Fruit fly (Drosophila melanogaster) whole organism, embryonic: ENCODE results near the gene Scgalpha.

Experiments used
- Asciz ChIP-seq: fragments of 200-800 bp; sonication (Bioruptor generic); optimal IDR thresholded peaks from 2 replicates; lab custom pipeline; 2017; ENCODE audit warnings: missing biosample characterization, mild to moderate bottlenecking, missing genetic modification characterization, missing genetic modification reagents
- Bgb ChIP-seq: fragments of 200-800 bp; sonication (Bioruptor generic); IDR thresholded peaks from 2 replicates; pipeline ENCODE4 v1.3.6; 2022; ENCODE audit warnings: missing biosample characterization, missing genetic modification characterization; ENCODE audit not compliant: partially characterized antibody
- CG10366 ChIP-seq: fragments of 200-800 bp; sonication (Bioruptor generic); IDR thresholded peaks from 2 replicates; pipeline ENCODE4 v1.3.6; 2022; ENCODE audit warnings: missing biosample characterization, missing genetic modification characterization
- CG13424 ChIP-seq: fragments of 200-800 bp; sonication (Bioruptor generic); optimal IDR thresholded peaks from 2 replicates; lab custom pipeline; 2019; ENCODE audit warnings: missing biosample characterization, mild to moderate bottlenecking, missing genetic modification characterization, moderate library complexity
- CG14860 ChIP-seq: fragments of 200-800 bp; sonication (Bioruptor generic); IDR thresholded peaks from 3 replicates; pipeline ENCODE4 v1.3.6; 2022; ENCODE audit warnings: missing biosample characterization, missing genetic modification characterization; ENCODE audit not compliant: partially characterized antibody
- CG15011 ChIP-seq: fragments of 200-800 bp; sonication (Bioruptor generic); optimal IDR thresholded peaks from 3 replicates; lab custom pipeline; 2018; ENCODE audit warnings: missing biosample characterization, mild to moderate bottlenecking, missing genetic modification characterization
- CG15073 ChIP-seq: fragments of 200-800 bp; sonication (Bioruptor generic); optimal IDR thresholded peaks from 2 replicates; lab custom pipeline; 2016; ENCODE audit warnings: missing biosample characterization, missing genetic modification characterization
- CG17359 ChIP-seq: fragments of 200-800 bp; sonication (Bioruptor generic); optimal IDR thresholded peaks from 3 replicates; lab custom pipeline; 2018; ENCODE audit warnings: missing biosample characterization, mild to moderate bottlenecking, missing genetic modification characterization, moderate library complexity
- CG30020 ChIP-seq: fragments of 200-800 bp; optimal IDR thresholded peaks from 2 replicates; lab custom pipeline; 2019; ENCODE audit warnings: missing biosample characterization, mild to moderate bottlenecking, missing genetic modification characterization, moderate library complexity
- CG3065 ChIP-seq: fragments of 200-800 bp; sonication (Bioruptor generic); optimal IDR thresholded peaks from 2 replicates; lab custom pipeline; 2016; ENCODE audit warnings: missing biosample characterization, missing genetic modification characterization
- CG31441 ChIP-seq: fragments of 200-800 bp; sonication (Bioruptor generic); IDR thresholded peaks from 2 replicates; pipeline ENCODE4 v1.3.6; 2022; ENCODE audit warnings: missing biosample characterization, missing genetic modification characterization
- CG32532 ChIP-seq: fragments of 200-800 bp; sonication (Bioruptor generic); IDR thresholded peaks from 2 replicates; pipeline ENCODE4 v1.3.6; 2022; ENCODE audit warnings: missing biosample characterization, missing genetic modification characterization
- CG3281 ChIP-seq: fragments of 200-800 bp; sonication (Bioruptor generic); optimal IDR thresholded peaks from 3 replicates; lab custom pipeline; 2017; ENCODE audit warnings: missing biosample characterization, mild to moderate bottlenecking, missing genetic modification characterization
- CG3995 ChIP-seq: fragments of 200-800 bp; sonication (Bioruptor generic); optimal IDR thresholded peaks from 3 replicates; lab custom pipeline; 2016; ENCODE audit warnings: missing biosample characterization, missing genetic modification characterization
- CG6175 ChIP-seq: fragments of 200-800 bp; sonication (Bioruptor generic); IDR thresholded peaks from 3 replicates; pipeline ENCODE4 v1.3.6; 2022; ENCODE audit warnings: missing biosample characterization, missing genetic modification characterization
- CG6813 ChIP-seq: fragments of 200-800 bp; sonication (Bioruptor generic); optimal IDR thresholded peaks from 2 replicates; lab custom pipeline; 2017; ENCODE audit warnings: missing biosample characterization, missing genetic modification characterization, mild to moderate bottlenecking, moderate library complexity, missing genetic modification reagents
- CG7271 ChIP-seq: fragments of 200-800 bp; sonication (Bioruptor generic); optimal IDR thresholded peaks from 2 replicates; lab custom pipeline; 2018; ENCODE audit warnings: missing biosample characterization, mild to moderate bottlenecking, missing genetic modification characterization, moderate library complexity
- CG7357 ChIP-seq: fragments of 200-800 bp; sonication (Bioruptor generic); IDR thresholded peaks from 3 replicates; pipeline ENCODE4 v1.3.6; 2022; ENCODE audit warnings: missing biosample characterization, missing genetic modification characterization
- CG7839 ChIP-seq: fragments of 200-800 bp; sonication (Bioruptor generic); optimal IDR thresholded peaks from 3 replicates; lab custom pipeline; 2018; ENCODE audit warnings: missing biosample characterization, mild to moderate bottlenecking, missing genetic modification characterization, moderate library complexity
- Camta ChIP-seq: fragments of 200-800 bp; sonication (Bioruptor generic); optimal IDR thresholded peaks from 2 replicates; lab custom pipeline; 2016; ENCODE audit warnings: missing biosample characterization, missing genetic modification characterization
- CkIIα-i1 ChIP-seq: fragments of 200-800 bp; sonication (Bioruptor generic); IDR thresholded peaks from 2 replicates; pipeline ENCODE4 v1.3.6; 2022; ENCODE audit warnings: missing biosample characterization, missing genetic modification characterization
- Deaf1 ChIP-seq: fragments of 200-800 bp; optimal IDR thresholded peaks from 3 replicates; lab custom pipeline; 2019; ENCODE audit warnings: missing biosample characterization, mild to moderate bottlenecking, missing genetic modification characterization, moderate library complexity
- HmgD ChIP-seq: fragments of 200-800 bp; sonication (Bioruptor generic); optimal IDR thresholded peaks from 3 replicates; lab custom pipeline; 2016; ENCODE audit warnings: missing biosample characterization, missing genetic modification characterization
- Hmr ChIP-seq: fragments of 200-800 bp; sonication (Bioruptor generic); optimal IDR thresholded peaks from 3 replicates; lab custom pipeline; 2017; ENCODE audit warnings: mild to moderate bottlenecking, missing biosample characterization, missing genetic modification reagents, missing genetic modification characterization
- Hr78 ChIP-seq, 2 experiments: fragments of 200-800 bp in 1 of 2; fragments of >200 bp in 1 of 2; sonication (Bioruptor generic) in 1 of 2; optimal IDR thresholded peaks; 2 replicates each; lab custom pipeline; 2017 to 2019; ENCODE audit warnings: missing biosample characterization in 2 of 2, missing genetic modification characterization in 2 of 2, mild to moderate bottlenecking in 1 of 2, moderate library complexity in 1 of 2
- NC2β ChIP-seq: fragments of 200-800 bp; sonication (Bioruptor generic); optimal IDR thresholded peaks from 2 replicates; lab custom pipeline; 2016; ENCODE audit warnings: missing biosample characterization, missing genetic modification characterization
- Nf-YC ChIP-seq: fragments of 200-800 bp; optimal IDR thresholded peaks from 3 replicates; lab custom pipeline; 2019; ENCODE audit warnings: missing biosample characterization, mild to moderate bottlenecking, missing genetic modification characterization, moderate library complexity
- Poxn ChIP-seq: fragments of 200-800 bp; sonication (Bioruptor generic); IDR thresholded peaks from 2 replicates; pipeline ENCODE4 v1.3.6; 2022; ENCODE audit warnings: missing biosample characterization, missing genetic modification characterization
- Scr ChIP-seq: fragments of 200-800 bp; sonication (Bioruptor generic); IDR thresholded peaks from 2 replicates; pipeline ENCODE4 v1.3.6; 2022; ENCODE audit warnings: missing biosample characterization, missing genetic modification characterization; ENCODE audit not compliant: partially characterized antibody
- Sin3A ChIP-seq: fragments of >200 bp; optimal IDR thresholded peaks from 2 replicates; lab custom pipeline; 2018
- YL-1 ChIP-seq: fragments of 200-800 bp; sonication (Bioruptor generic); optimal IDR thresholded peaks from 3 replicates; lab custom pipeline; 2017; ENCODE audit warnings: missing biosample characterization, mild to moderate bottlenecking, missing genetic modification characterization
- cad ChIP-seq: fragments of >200 bp; optimal IDR thresholded peaks from 2 replicates; lab custom pipeline; 2017; ENCODE audit warnings: missing biosample characterization, missing genetic modification characterization
- eve ChIP-seq, 2 experiments: fragments of >200 bp; optimal IDR thresholded peaks; 2 replicates each; lab custom pipeline; 2017; ENCODE audit warnings: missing biosample characterization in 2 of 2, missing genetic modification characterization in 2 of 2
- ftz-f1 ChIP-seq: fragments of 200-800 bp; sonication (Bioruptor generic); optimal IDR thresholded peaks from 2 replicates; lab custom pipeline; 2016; ENCODE audit warnings: missing biosample characterization, missing genetic modification characterization
- gsb-n ChIP-seq: fragments of 200-800 bp; sonication (Bioruptor generic); optimal IDR thresholded peaks from 3 replicates; lab custom pipeline; 2018; ENCODE audit warnings: missing biosample characterization, mild to moderate bottlenecking, missing genetic modification characterization
- inv ChIP-seq: fragments of 200-800 bp; sonication (Bioruptor generic); IDR thresholded peaks from 2 replicates; pipeline ENCODE4 v1.3.6; 2022; ENCODE audit warnings: missing biosample characterization, missing genetic modification characterization; ENCODE audit not compliant: partially characterized antibody
- ken ChIP-seq: fragments of 200-800 bp; sonication (Bioruptor generic); IDR thresholded peaks from 3 replicates; pipeline ENCODE4 v1.3.6; 2022; ENCODE audit warnings: missing biosample characterization, missing genetic modification characterization
- lbe ChIP-seq: fragments of 200-800 bp; sonication (Bioruptor generic); optimal IDR thresholded peaks from 2 replicates; lab custom pipeline; 2016; ENCODE audit warnings: missing biosample characterization, mild to moderate bottlenecking, missing genetic modification characterization
- maf-S ChIP-seq: fragments of 200-800 bp; sonication (Bioruptor generic); optimal IDR thresholded peaks from 2 replicates; lab custom pipeline; 2016; ENCODE audit warnings: missing biosample characterization, missing genetic modification characterization
- nerfin-2 ChIP-seq: fragments of 200-800 bp; sonication (Bioruptor generic); IDR thresholded peaks from 2 replicates; pipeline ENCODE4 v1.3.6; 2022; ENCODE audit warnings: missing biosample characterization, missing genetic modification characterization; ENCODE audit not compliant: partially characterized antibody
- nmo ChIP-seq: fragments of 200-800 bp; sonication (Bioruptor generic); optimal IDR thresholded peaks from 2 replicates; lab custom pipeline; 2018; ENCODE audit warnings: missing biosample characterization, mild to moderate bottlenecking, missing genetic modification characterization, moderate library complexity
- run ChIP-seq: fragments of 200-800 bp; sonication (Bioruptor generic); optimal IDR thresholded peaks from 3 replicates; lab custom pipeline; 2018; ENCODE audit warnings: missing biosample characterization, mild to moderate bottlenecking, missing genetic modification characterization
- sisA ChIP-seq: fragments of 200-800 bp; sonication (Bioruptor generic); IDR thresholded peaks from 2 replicates; pipeline ENCODE4 v1.3.6; 2022; ENCODE audit warnings: missing biosample characterization, missing genetic modification characterization
- so ChIP-seq: fragments of 200-800 bp; sonication (Bioruptor generic); IDR thresholded peaks from 3 replicates; pipeline ENCODE4 v1.3.6; 2022; ENCODE audit warnings: missing biosample characterization, missing genetic modification characterization
- tio ChIP-seq: fragments of 200-800 bp; sonication (Bioruptor generic); optimal IDR thresholded peaks from 2 replicates; lab custom pipeline; 2017; ENCODE audit warnings: missing biosample characterization, missing genetic modification characterization, inconsistent platforms
- trem ChIP-seq: fragments of 200-800 bp; optimal IDR thresholded peaks from 3 replicates; lab custom pipeline; 2019; ENCODE audit warnings: missing biosample characterization, mild to moderate bottlenecking, missing genetic modification characterization, moderate library complexity
- unc-4 ChIP-seq: fragments of 200-800 bp; sonication (Bioruptor generic); IDR thresholded peaks from 2 replicates; pipeline ENCODE4 v1.3.6; 2022; ENCODE audit warnings: missing biosample characterization, missing genetic modification characterization; ENCODE audit not compliant: partially characterized antibody
- vfl ChIP-seq: fragments of 200-800 bp; sonication (Bioruptor generic); optimal IDR thresholded peaks from 2 replicates; lab custom pipeline; 2016; ENCODE audit warnings: missing biosample characterization, missing genetic modification characterization

Scgalpha gene

DNA sequence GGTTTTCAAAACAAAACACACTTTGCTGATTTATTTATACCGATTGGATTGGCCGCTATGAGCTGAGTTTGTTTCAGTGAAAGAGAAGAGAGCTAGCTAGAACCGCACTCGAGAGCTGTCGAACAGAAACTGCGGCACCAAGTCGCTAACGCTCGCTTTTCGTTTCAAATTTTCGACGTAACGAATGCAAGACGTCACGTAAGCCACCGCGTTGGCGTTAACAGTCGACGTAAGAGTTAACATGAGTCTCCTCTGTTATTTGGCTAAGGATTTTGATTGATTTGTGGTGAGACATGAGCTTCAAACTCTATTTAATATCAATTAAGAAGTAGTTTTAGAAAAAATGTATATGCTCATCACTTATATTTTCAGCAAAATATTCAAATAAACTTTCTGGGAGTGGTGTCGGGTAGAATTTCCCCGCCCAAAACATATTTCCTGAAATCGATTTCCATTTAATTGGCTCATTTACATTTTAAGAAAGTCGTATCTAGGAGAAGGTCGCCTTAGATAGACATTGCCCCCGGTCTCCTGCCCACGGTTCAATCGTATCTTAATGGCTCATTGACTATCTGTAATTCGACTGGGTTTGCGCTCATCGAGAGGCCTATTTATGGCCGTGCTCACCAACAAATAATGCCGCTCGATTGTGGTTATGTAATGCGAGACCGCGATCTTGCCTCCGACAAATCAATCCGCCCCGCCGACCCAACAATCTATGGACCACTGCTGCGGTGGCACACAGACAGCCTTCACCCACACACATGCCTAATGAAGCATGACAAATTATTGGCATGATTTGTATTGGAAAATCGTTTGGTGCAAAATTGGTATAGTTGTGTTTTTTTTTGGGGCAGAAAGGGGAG is 45.6 kb upstream of the Scgalpha start, which contains the start of gene CG8086 (continued):
- TF ChIP-seq CG7839 (tag; lab: Kevin White, UChicago) (no peak), CG7357 (GFP tag; lab: Robert Waterston, UW) (no peak), CG32532 (0 out of 2 replicates have a peak, but pooled peaks have one; percentile 11), CG30020 (tag; lab: Kevin White, UChicago) (no peak), Bgb (peak; percentile 9; the same call in 1 of the 2 replicates), Deaf1 (tag; lab: Kevin White, UChicago) (peak; percentile 5), Poxn (no peak), inv (GFP tag; lab: Robert Waterston, UW) (no peak), CG6175 (GFP tag; lab: Robert Waterston, UW) (no peak), ftz-f1 (GFP tag; lab: Kevin White, UChicago) (no peak)

- TF ChIP-seq Hr78 (GFP tag; optimal IDR thresholded peaks at IDR 0.05; lab: Kevin White, UChicago) = peak in 1 of 2 experiments; percentile 10
- no peak for TF ChIP-seq CG15073 (GFP tag; lab: Kevin White, UChicago)
- TF ChIP-seq gsb-n (tag; lab: Kevin White, UChicago) = peak; percentile 28
- no peak for TF ChIP-seq lbe (GFP tag; lab: Kevin White, UChicago)
- peak; percentile 77; the same call in 2 of the 3 replicates for TF ChIP-seq so (GFP tag; lab: Robert Waterston, UW)
- no peak for TF ChIP-seq CG3065 (GFP tag; lab: Kevin White, UChicago)
- TF ChIP-seq maf-S = no peak
- TF ChIP-seq unc-4 (GFP tag; lab: Robert Waterston, UW) = no peak
- no peak for TF ChIP-seq CkIIα-i1
- TF ChIP-seq YL-1 (GFP tag; lab: Kevin White, UChicago) = peak; percentile 35
- TF ChIP-seq Camta (GFP tag; lab: Kevin White, UChicago) = no peak
- TF ChIP-seq eve (GFP tag; optimal IDR thresholded peaks at IDR 0.05; lab: Kevin White, UChicago) = no peak
- no peak for TF ChIP-seq NC2β (GFP tag; lab: Kevin White, UChicago)
- TF ChIP-seq tio = peak; percentile 29
- no peak for TF ChIP-seq Scr (GFP tag; lab: Robert Waterston, UW)
- TF ChIP-seq CG14860 (GFP tag; lab: Robert Waterston, UW) = no peak
- peak; percentile 84 for TF ChIP-seq CG17359 (tag; lab: Kevin White, UChicago)
- peak; percentile 74 for TF ChIP-seq nmo
- peak; percentile 85 for TF ChIP-seq CG13424 (tag; lab: Kevin White, UChicago)
- TF ChIP-seq Hmr (GFP tag; lab: Kevin White, UChicago) = peak; percentile 40
- TF ChIP-seq Nf-YC (tag; lab: Kevin White, UChicago) = peak; percentile 43
- peak; percentile 38 for TF ChIP-seq CG3281 (GFP tag; lab: Kevin White, UChicago)
- TF ChIP-seq CG15011 (GFP tag; lab: Kevin White, UChicago) = peak; percentile 30
- TF ChIP-seq CG10366 = peak; percentile 38
- no peak for TF ChIP-seq ken (GFP tag; lab: Robert Waterston, UW)
- no peak for TF ChIP-seq CG3995 (GFP tag; lab: Kevin White, UChicago)
- TF ChIP-seq CG6813 (GFP tag; lab: Kevin White, UChicago) = peak; percentile 36
- no peak for TF ChIP-seq HmgD (GFP tag; lab: Kevin White, UChicago)
- peak; percentile 76 for TF ChIP-seq run (tag; lab: Kevin White, UChicago)
- peak; percentile 76 for TF ChIP-seq Asciz (GFP tag; lab: Kevin White, UChicago)
- peak; percentile 42 for TF ChIP-seq sisA (GFP tag; lab: Robert Waterston, UW)
- no peak for TF ChIP-seq cad (GFP tag; lab: Kevin White, UChicago)
- TF ChIP-seq nerfin-2 = no peak
- TF ChIP-seq CG7271 (tag; lab: Kevin White, UChicago) = no peak
- no peak for TF ChIP-seq vfl (GFP tag; lab: Kevin White, UChicago)
- peak; percentile 10 for TF ChIP-seq trem
- TF ChIP-seq Sin3A (lab: Kevin White, UChicago) = no peak
- peak; percentile 83 for TF ChIP-seq CG31441 (GFP tag; lab: Robert Waterston, UW)
Measured at dm6 chr2L:8266145-8266544, 37.1 kb upstream of the Scgalpha start.
